Worm (Caenorhabditis elegans): Measurements from ENCODE around the gene gar-2.

Gene gar-2

ce11 chrIII:6303114-6303647, 6.0 kb upstream of the gar-2 start, which contains the start of gene F47D12.9 (continued):
- TF ChIP-seq hlh-17 (GFP tag; optimal IDR thresholded peaks at IDR 0.05; ENCODE audit: borderline replicate concordance): no peak
- TF ChIP-seq irx-1 (tag; optimal IDR thresholded peaks at IDR 0.05): peak; percentile 66
- TF ChIP-seq mep-1 (tag; optimal IDR thresholded peaks at IDR 0.05): peak; percentile 91
- TF ChIP-seq nhr-11 (tag; optimal IDR thresholded peaks at IDR 0.05): peak; percentile 51
- peak; percentile 94 for TF ChIP-seq snu-23 (GFP tag; optimal IDR thresholded peaks at IDR 0.05)
- TF ChIP-seq ztf-11 (tag; optimal IDR thresholded peaks at IDR 0.05): no peak
- peak; percentile 92 for TF ChIP-seq nhr-85 (tag)
- TF ChIP-seq jun-1 (tag; optimal IDR thresholded peaks at IDR 0.05): peak; percentile 63
- no peak for TF ChIP-seq C34B4.2 (tag; optimal IDR thresholded peaks at IDR 0.05)
- TF ChIP-seq unc-86 (tag; optimal IDR thresholded peaks at IDR 0.05): peak; percentile 75
- TF ChIP-seq sup-37 (GFP tag; optimal IDR thresholded peaks at IDR 0.05): peak; percentile 15
- peak; percentile 70 for TF ChIP-seq skn-1 (tag; optimal IDR thresholded peaks at IDR 0.05)
- peak; percentile 89 for TF ChIP-seq unc-130 (tag; optimal IDR thresholded peaks at IDR 0.05)
- no peak for TF ChIP-seq mab-9 (GFP tag; IDR thresholded peaks at IDR 0.05)
- TF ChIP-seq mef-2 (tag; optimal IDR thresholded peaks at IDR 0.05): peak; percentile 34
- TF ChIP-seq nhr-77 (tag; optimal IDR thresholded peaks at IDR 0.05): peak; percentile 65
- TF ChIP-seq ceh-88 (GFP tag; IDR thresholded peaks at IDR 0.05): peak; percentile 63
- TF ChIP-seq nhr-12 (tag; optimal IDR thresholded peaks at IDR 0.05): no peak
- TF ChIP-seq lin-13 (GFP tag; optimal IDR thresholded peaks at IDR 0.05): peak; percentile 68
- peak; percentile 92 for TF ChIP-seq elt-2 (tag; optimal IDR thresholded peaks at IDR 0.05)
- TF ChIP-seq ama-1 (optimal IDR thresholded peaks at IDR 0.05): peak; percentile 61
- TF ChIP-seq lsy-2 (tag; optimal IDR thresholded peaks at IDR 0.05): peak; percentile 77 to 92
- no peak for TF ChIP-seq zag-1 (tag; optimal IDR thresholded peaks at IDR 0.05)
- peak; percentile 96 for TF ChIP-seq lin-14 (GFP tag; optimal IDR thresholded peaks at IDR 0.05)
- no peak for TF ChIP-seq aly-2 (tag; optimal IDR thresholded peaks at IDR 0.05)
- TF ChIP-seq lin-39 (tag; optimal IDR thresholded peaks at IDR 0.05): peak; percentile 20
- peak; percentile 62 for TF ChIP-seq grh-1 (GFP tag; IDR thresholded peaks at IDR 0.05)
- no peak for TF ChIP-seq C04F5.9 (tag; optimal IDR thresholded peaks at IDR 0.05)
- peak; percentile 82 for TF ChIP-seq fkh-8 (tag; optimal IDR thresholded peaks at IDR 0.05)
- no peak for TF ChIP-seq unc-30 (tag; optimal IDR thresholded peaks at IDR 0.05)
- TF ChIP-seq vab-15 (tag; optimal IDR thresholded peaks at IDR 0.05): peak; percentile 23
- TF ChIP-seq ceh-82 (tag; optimal IDR thresholded peaks at IDR 0.05): peak; percentile 28 to 80 (median 45)
- TF ChIP-seq fos-1 (tag; optimal IDR thresholded peaks at IDR 0.05): no peak
- TF ChIP-seq pqm-1 (tag; optimal IDR thresholded peaks at IDR 0.05): no peak
- peak in 1 of 2 experiments; percentile 43 for TF ChIP-seq egl-27 (tag; optimal IDR thresholded peaks at IDR 0.05)
- peak; percentile 69 for TF ChIP-seq nhr-47 (tag; optimal IDR thresholded peaks at IDR 0.05)
- TF ChIP-seq xbp-1 (tag; optimal IDR thresholded peaks at IDR 0.05): peak; percentile 74

DNA sequence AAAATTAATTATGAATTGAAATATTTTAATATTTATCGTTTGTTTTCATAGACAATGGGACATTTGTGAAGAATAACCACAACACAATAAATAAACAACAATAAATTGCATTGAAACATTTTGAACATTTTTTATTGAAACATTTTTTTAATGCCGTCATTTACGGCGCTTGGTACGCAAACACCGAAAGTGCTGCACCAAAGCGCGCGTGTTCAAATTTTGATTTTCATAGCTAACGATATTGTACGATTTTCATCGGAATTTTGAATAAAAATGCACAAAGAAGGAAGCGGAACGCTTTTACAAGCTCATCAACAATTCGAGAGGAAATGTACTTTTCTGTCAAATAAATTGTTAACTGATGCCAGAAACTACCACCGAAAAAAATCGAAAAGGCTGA, 5.4 kb upstream of the gar-2 start:
- TF ChIP-seq efl-1 (optimal IDR thresholded peaks at IDR 0.05) (peak; percentile 59), efl-1 (GFP tag; optimal IDR thresholded peaks at IDR 0.05 in 1 of 2) (peak; percentile 79 to 95), F16B12.6 (tag; optimal IDR thresholded peaks at IDR 0.05) (peak; percentile 46), grh-1 (GFP tag; IDR thresholded peaks at IDR 0.05) (no peak), alr-1 (tag; optimal IDR thresholded peaks at IDR 0.05; ENCODE audit: borderline replicate concordance) (no peak), nhr-19 (GFP tag; conservative IDR thresholded peaks at IDR 0.05) (no peak), dpl-1 (GFP tag; optimal IDR thresholded peaks at IDR 0.05) (peak; percentile 7 to 68 (median 29)), lin-35 (GFP tag; optimal IDR thresholded peaks at IDR 0.05) (peak; percentile 7 to 62), unc-30 (tag; optimal IDR thresholded peaks at IDR 0.05) (no peak), ceh-88 (GFP tag; IDR thresholded peaks at IDR 0.05) (peak; percentile 27; the same call in 1 of the 2 replicates)
